Worm (Caenorhabditis elegans): Measurements from ENCODE around the gene clp-4.

DNA sequence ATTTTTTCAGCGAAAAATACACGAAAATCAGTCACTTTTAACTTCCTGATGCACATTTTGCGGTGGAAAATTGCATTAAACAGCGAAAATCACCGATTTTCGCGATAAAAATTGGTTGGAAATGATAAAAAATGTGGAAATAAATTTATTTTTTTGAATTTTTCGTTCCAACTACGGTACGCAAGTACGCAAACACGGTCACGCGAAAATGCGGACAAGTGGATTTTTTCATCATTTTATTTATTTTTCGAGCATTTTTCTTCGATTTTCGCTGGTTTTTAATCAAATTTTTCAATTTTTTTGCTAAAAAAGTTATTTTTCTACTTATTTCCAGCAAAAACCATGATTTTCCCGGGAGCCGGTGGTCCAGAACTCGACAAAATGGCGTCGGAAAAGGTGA is 40.7 kb downstream of the clp-4 start, which contains the start of gene Y39A3CL.3:
- no peak for TF ChIP-seq zag-1 (tag; optimal IDR thresholded peaks at IDR 0.05)
- TF ChIP-seq skn-1 (tag; optimal IDR thresholded peaks at IDR 0.05), result no peak
- TF ChIP-seq Y55F3AM.14 (GFP tag; optimal IDR thresholded peaks at IDR 0.05), result no peak
- TF ChIP-seq nhr-237 (tag; optimal IDR thresholded peaks at IDR 0.05), result no peak
- TF ChIP-seq F13H6.1 (tag; optimal IDR thresholded peaks at IDR 0.05), result no peak
- no peak for TF ChIP-seq R02D3.7 (tag; optimal IDR thresholded peaks at IDR 0.05)
- TF ChIP-seq fos-1 (tag; optimal IDR thresholded peaks at IDR 0.05), result no peak
- TF ChIP-seq ama-1 (optimal IDR thresholded peaks at IDR 0.05), result no peak

Measured in whole organism, L2 larva.